Fruit fly (Drosophila melanogaster) whole organism, embryonic: ENCODE data around the gene Stat92E.

Experiments used
- Atf-2 ChIP-seq: fragments of 200-800 bp; sonication (Bioruptor generic); optimal IDR thresholded peaks from 2 replicates; lab custom pipeline; 2016; ENCODE audit warnings: missing biosample characterization, missing genetic modification characterization
- Awh ChIP-seq: fragments of 200-800 bp; sonication (Bioruptor generic); IDR thresholded peaks from 2 replicates; pipeline ENCODE4, ENCODE4 v1.3.6; 2022; ENCODE audit warnings: missing biosample characterization, missing genetic modification characterization
- CG10462 ChIP-seq: fragments of 200-800 bp; sonication (Bioruptor generic); optimal IDR thresholded peaks from 2 replicates; lab custom pipeline; 2016; ENCODE audit warnings: missing biosample characterization, missing genetic modification characterization
- CG11560 ChIP-seq: fragments of 200-800 bp; sonication (Bioruptor generic); IDR thresholded peaks from 3 replicates; pipeline ENCODE4 v1.3.6; 2022; ENCODE audit warnings: missing biosample characterization, missing genetic modification characterization
- CG12391 ChIP-seq: fragments of 200-800 bp; sonication (Bioruptor generic); optimal IDR thresholded peaks from 3 replicates; lab custom pipeline; 2018; ENCODE audit warnings: missing biosample characterization, mild to moderate bottlenecking, missing genetic modification characterization, moderate library complexity
- CG12769 ChIP-seq: fragments of 200-800 bp; sonication (Bioruptor generic); optimal IDR thresholded peaks from 2 replicates; lab custom pipeline; 2019; ENCODE audit warnings: missing biosample characterization, mild to moderate bottlenecking, missing genetic modification characterization, moderate library complexity
- CG15479 ChIP-seq: fragments of 200-800 bp; sonication (Bioruptor generic); optimal IDR thresholded peaks from 3 replicates; lab custom pipeline; 2019; ENCODE audit warnings: missing biosample characterization, mild to moderate bottlenecking, missing genetic modification characterization, moderate library complexity
- CG1832 ChIP-seq: fragments of 200-800 bp; sonication (Bioruptor generic); optimal IDR thresholded peaks from 2 replicates; lab custom pipeline; 2017; ENCODE audit warnings: missing biosample characterization, mild to moderate bottlenecking, missing genetic modification characterization, inconsistent platforms
- CG30020 ChIP-seq: fragments of 200-800 bp; optimal IDR thresholded peaks from 2 replicates; lab custom pipeline; 2019; ENCODE audit warnings: missing biosample characterization, mild to moderate bottlenecking, missing genetic modification characterization, moderate library complexity
- CG34376 ChIP-seq: fragments of 200-800 bp; sonication (Bioruptor generic); optimal IDR thresholded peaks from 2 replicates; lab custom pipeline; 2018; ENCODE audit warnings: missing biosample characterization, mild to moderate bottlenecking, missing genetic modification characterization
- CG4424 ChIP-seq: fragments of 200-800 bp; sonication (Bioruptor generic); optimal IDR thresholded peaks from 3 replicates; lab custom pipeline; 2016; ENCODE audit warnings: missing biosample characterization, missing genetic modification characterization
- CG4617 ChIP-seq: fragments of 200-800 bp; sonication (Bioruptor generic); optimal IDR thresholded peaks from 3 replicates; lab custom pipeline; 2016; ENCODE audit warnings: missing biosample characterization, missing genetic modification characterization, borderline replicate concordance
- CG8290 ChIP-seq, 3 experiments: fragments of 200-800 bp; sonication (Bioruptor generic); optimal IDR thresholded peaks; 2 replicates each; lab custom pipeline; 2016 to 2019; ENCODE audit warnings: missing biosample characterization in 3 of 3, missing genetic modification characterization in 3 of 3, mild to moderate bottlenecking in 2 of 3, moderate library complexity in 1 of 3
- CG8388 ChIP-seq: fragments of 200-800 bp; sonication (Bioruptor generic); optimal IDR thresholded peaks from 2 replicates; lab custom pipeline; 2019; ENCODE audit warnings: missing biosample characterization, mild to moderate bottlenecking, missing genetic modification characterization, moderate library complexity
- Dad ChIP-seq: fragments of 200-800 bp; sonication (Bioruptor generic); optimal IDR thresholded peaks from 3 replicates; lab custom pipeline; 2016; ENCODE audit warnings: missing biosample characterization, missing genetic modification characterization
- Dip3 ChIP-seq: fragments of 200-800 bp; sonication (Bioruptor generic); optimal IDR thresholded peaks from 3 replicates; lab custom pipeline; 2016; ENCODE audit warnings: missing biosample characterization, missing genetic modification characterization
- Dll ChIP-seq: fragments of 200-800 bp; sonication (Bioruptor generic); IDR thresholded peaks from 4 replicates; pipeline ENCODE4 v1.3.6; 2022; ENCODE audit warnings: missing biosample characterization, missing genetic modification characterization; ENCODE audit not compliant: partially characterized antibody
- Dp ChIP-seq: fragments of 200-800 bp; sonication (Bioruptor generic); optimal IDR thresholded peaks from 2 replicates; lab custom pipeline; 2018; ENCODE audit warnings: missing biosample characterization, mild to moderate bottlenecking, missing genetic modification characterization, moderate library complexity
- H15 ChIP-seq: fragments of 200-800 bp; sonication (Bioruptor generic); IDR thresholded peaks from 3 replicates; pipeline ENCODE4 v1.3.6; 2022; ENCODE audit warnings: missing biosample characterization, missing genetic modification characterization
- Mad ChIP-seq: fragments of 200-800 bp; sonication (Bioruptor generic); optimal IDR thresholded peaks from 2 replicates; lab custom pipeline; 2016; ENCODE audit warnings: missing biosample characterization, missing genetic modification characterization
- Med ChIP-seq: fragments of 200-800 bp; sonication (Bioruptor generic); peaks from one replicate; lab custom pipeline; 2016; ENCODE audit warnings: missing biosample characterization, missing genetic modification characterization, mild to moderate bottlenecking, inconsistent platforms, moderate library complexity
- Nf-YB ChIP-seq: fragments of 200-800 bp; sonication (Bioruptor generic); optimal IDR thresholded peaks from 3 replicates; lab custom pipeline; 2019; ENCODE audit warnings: missing biosample characterization, mild to moderate bottlenecking, missing genetic modification characterization, moderate library complexity
- Pdp1 ChIP-seq, 2 experiments: fragments of 200-800 bp; sonication (Bioruptor generic); optimal IDR thresholded peaks; 3 replicates each; lab custom pipeline; 2016; ENCODE audit warnings: missing biosample characterization in 2 of 2, missing genetic modification characterization in 2 of 2, mild to moderate bottlenecking in 1 of 2, moderate library complexity in 1 of 2
- Side ChIP-seq: fragments of 200-800 bp; sonication (Bioruptor generic); optimal IDR thresholded peaks from 2 replicates; lab custom pipeline; 2016; ENCODE audit warnings: missing biosample characterization, missing genetic modification characterization
- Taf1 ChIP-seq: fragments of 200-800 bp; sonication (Bioruptor generic); IDR thresholded peaks from 2 replicates; pipeline ENCODE4 v1.3.6; 2022; ENCODE audit warnings: missing biosample characterization, missing genetic modification characterization
- abd-A ChIP-seq: fragments of 200-800 bp; sonication (Bioruptor generic); optimal IDR thresholded peaks from 3 replicates; lab custom pipeline; 2019; ENCODE audit warnings: missing biosample characterization, mild to moderate bottlenecking, missing genetic modification characterization, moderate library complexity
- aop ChIP-seq: fragments of 200-800 bp; sonication (Bioruptor generic); IDR thresholded peaks from 2 replicates; pipeline ENCODE4 v1.3.6; 2022; ENCODE audit warnings: missing biosample characterization, missing genetic modification characterization
- ara ChIP-seq: fragments of 200-800 bp; sonication (Bioruptor generic); IDR thresholded peaks from 2 replicates; pipeline ENCODE4 v1.3.6; 2022; ENCODE audit warnings: missing biosample characterization, missing genetic modification characterization
- ase ChIP-seq: fragments of 200-800 bp; sonication (Bioruptor generic); IDR thresholded peaks from 3 replicates; pipeline ENCODE4 v1.3.6; 2022; ENCODE audit warnings: missing biosample characterization, missing genetic modification characterization
- bab2 ChIP-seq: fragments of 200-800 bp; sonication (Bioruptor generic); optimal IDR thresholded peaks from 2 replicates; lab custom pipeline; 2016; ENCODE audit warnings: missing biosample characterization, missing genetic modification characterization
- cas ChIP-seq: fragments of 200-800 bp; sonication (Bioruptor generic); IDR thresholded peaks from 2 replicates; pipeline ENCODE4 v1.3.6; 2022; ENCODE audit warnings: missing biosample characterization, missing genetic modification characterization
- cwo ChIP-seq: fragments of 200-800 bp; sonication (Bioruptor generic); optimal IDR thresholded peaks from 3 replicates; lab custom pipeline; 2017; ENCODE audit warnings: missing biosample characterization, missing genetic modification characterization, mild to moderate bottlenecking, moderate library complexity, missing genetic modification reagents
- dysf ChIP-seq: fragments of 200-800 bp; sonication (Bioruptor generic); IDR thresholded peaks from 3 replicates; pipeline ENCODE4 v1.3.6; 2022; ENCODE audit warnings: missing biosample characterization, missing genetic modification characterization
- hth ChIP-seq: fragments of >200 bp; optimal IDR thresholded peaks from 2 replicates; lab custom pipeline; 2017; ENCODE audit warnings: inconsistent platforms
- lov ChIP-seq, 2 experiments: fragments of 200-800 bp in 1 of 2; fragments of >200 bp in 1 of 2; sonication (Bioruptor generic) in 1 of 2; IDR thresholded peaks in 1 of 2; optimal IDR thresholded peaks in 1 of 2; 2 replicates in 1 of 2; 3 replicates in 1 of 2; pipeline versions ENCODE4 v1.3.6 to Lab custom; 2017 to 2022; ENCODE audit warnings: missing biosample characterization in 1 of 2, missing genetic modification characterization in 1 of 2
- oc ChIP-seq: fragments of 200-800 bp; sonication (Bioruptor generic); optimal IDR thresholded peaks from 2 replicates; lab custom pipeline; 2018; ENCODE audit warnings: missing biosample characterization, mild to moderate bottlenecking, missing genetic modification characterization, moderate library complexity
- odd ChIP-seq: fragments of 200-800 bp; sonication (Bioruptor generic); optimal IDR thresholded peaks from 2 replicates; lab custom pipeline; 2017; ENCODE audit warnings: missing biosample characterization, mild to moderate bottlenecking, missing genetic modification characterization
- pzg ChIP-seq: fragments of 200-800 bp; sonication (Bioruptor generic); optimal IDR thresholded peaks from 3 replicates; lab custom pipeline; 2018; ENCODE audit warnings: missing biosample characterization, mild to moderate bottlenecking, missing genetic modification characterization, moderate library complexity
- ro ChIP-seq: fragments of 200-800 bp; sonication (Bioruptor generic); IDR thresholded peaks from 2 replicates; pipeline ENCODE4 v1.3.6; 2022; ENCODE audit warnings: missing biosample characterization, missing genetic modification characterization
- row ChIP-seq: fragments of 200-800 bp; sonication (Bioruptor generic); IDR thresholded peaks from 3 replicates; pipeline ENCODE4 v1.3.6; 2022; ENCODE audit warnings: missing biosample characterization, missing genetic modification characterization
- sd ChIP-seq: fragments of 200-800 bp; sonication (Bioruptor generic); optimal IDR thresholded peaks from 3 replicates; lab custom pipeline; 2018; ENCODE audit warnings: missing biosample characterization, mild to moderate bottlenecking, missing genetic modification characterization, moderate library complexity
- slbo ChIP-seq: fragments of 200-800 bp; sonication (Bioruptor generic); IDR thresholded peaks from 2 replicates; pipeline ENCODE4 v1.3.6; 2022; ENCODE audit warnings: missing biosample characterization, missing genetic modification characterization
- tll ChIP-seq, 2 experiments: fragments of 200-800 bp in 1 of 2; fragments of >200 bp in 1 of 2; sonication (Bioruptor generic) in 1 of 2; optimal IDR thresholded peaks; 2 replicates each; lab custom pipeline; 2017 to 2019; ENCODE audit warnings: missing biosample characterization in 2 of 2, missing genetic modification characterization in 2 of 2, mild to moderate bottlenecking in 1 of 2, moderate library complexity in 1 of 2
- unc-4 ChIP-seq: fragments of 200-800 bp; sonication (Bioruptor generic); IDR thresholded peaks from 2 replicates; pipeline ENCODE4 v1.3.6; 2022; ENCODE audit warnings: missing biosample characterization, missing genetic modification characterization; ENCODE audit not compliant: partially characterized antibody
- vvl ChIP-seq: fragments of 200-800 bp; sonication (Bioruptor generic); IDR thresholded peaks from 2 replicates; pipeline ENCODE4 v1.3.6; 2022; ENCODE audit warnings: missing biosample characterization, missing genetic modification characterization

The Stat92E gene

DNA sequence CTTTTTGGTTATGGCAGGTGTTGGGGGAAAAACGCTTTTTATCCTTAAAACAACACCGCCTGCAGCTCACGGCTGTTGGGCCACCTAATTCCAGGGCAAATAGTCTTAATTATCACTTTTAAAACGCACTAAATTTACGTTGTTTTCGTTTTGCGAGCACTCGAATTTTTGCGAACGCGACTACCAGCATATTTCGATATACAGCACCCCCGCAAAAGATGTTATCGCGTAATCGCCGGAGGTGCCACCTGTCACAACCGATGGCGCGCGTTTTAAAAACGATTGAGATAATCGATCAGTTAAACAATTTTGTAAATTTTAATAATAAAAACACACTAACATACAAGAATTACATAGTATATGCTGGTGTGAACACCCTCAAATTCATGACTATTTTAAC, at the start of gene Stat92E (continued):
- TF ChIP-seq Atf-2 (GFP tag; lab: Kevin White, UChicago): no peak
- peak; percentile 15; the same call in 1 of the 2 replicates for TF ChIP-seq unc-4 (GFP tag; lab: Robert Waterston, UW)
- TF ChIP-seq CG34376 (GFP tag; lab: Kevin White, UChicago): peak; percentile 7
- 0 out of 2 replicates have a peak, but pooled peaks have one; percentile 5 for TF ChIP-seq vvl (GFP tag; lab: Robert Waterston, UW)
- TF ChIP-seq CG4617 (GFP tag; lab: Kevin White, UChicago): peak; percentile 42
- TF ChIP-seq Pdp1 (GFP tag; optimal IDR thresholded peaks at IDR 0.05; lab: Kevin White, UChicago): peak in 1 of 2 experiments; percentile 32
- peak; percentile 95 for TF ChIP-seq Dp (GFP tag; lab: Kevin White, UChicago)
- no peak for TF ChIP-seq Awh
- peak; percentile 64 for TF ChIP-seq pzg (GFP tag; lab: Kevin White, UChicago)

DNA sequence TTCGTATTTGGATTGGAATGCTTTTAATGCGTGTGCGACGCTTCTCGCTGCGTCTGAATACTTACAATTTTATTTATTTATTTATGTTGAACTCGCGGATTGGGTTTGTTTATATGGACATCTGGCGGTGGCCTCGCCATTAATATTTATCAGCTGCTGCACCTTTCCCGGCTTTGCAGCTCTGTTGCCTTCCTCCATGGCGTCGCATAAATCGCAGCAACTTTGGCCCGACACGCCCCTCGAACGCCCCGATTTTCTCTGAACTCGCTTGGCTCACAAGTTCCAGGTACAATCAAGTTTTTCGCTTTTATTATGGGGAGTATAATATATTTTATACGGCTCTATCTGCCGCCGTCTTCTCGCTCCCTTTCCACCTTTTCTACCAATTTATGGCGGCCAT, 48.0 kb upstream of the Stat92E start:
- TF ChIP-seq Med: peak; percentile 51
- TF ChIP-seq ase: no peak
- no peak for TF ChIP-seq Dll (GFP tag; lab: Robert Waterston, UW)
- no peak for TF ChIP-seq cas (GFP tag; lab: Robert Waterston, UW)
- TF ChIP-seq Dip3 (GFP tag; lab: Kevin White, UChicago): no peak
- TF ChIP-seq aop (GFP tag; lab: Robert Waterston, UW): no peak
- TF ChIP-seq abd-A: peak; percentile 32
- no peak for TF ChIP-seq Mad (GFP tag; lab: Kevin White, UChicago)
- TF ChIP-seq CG12769: no peak

DNA sequence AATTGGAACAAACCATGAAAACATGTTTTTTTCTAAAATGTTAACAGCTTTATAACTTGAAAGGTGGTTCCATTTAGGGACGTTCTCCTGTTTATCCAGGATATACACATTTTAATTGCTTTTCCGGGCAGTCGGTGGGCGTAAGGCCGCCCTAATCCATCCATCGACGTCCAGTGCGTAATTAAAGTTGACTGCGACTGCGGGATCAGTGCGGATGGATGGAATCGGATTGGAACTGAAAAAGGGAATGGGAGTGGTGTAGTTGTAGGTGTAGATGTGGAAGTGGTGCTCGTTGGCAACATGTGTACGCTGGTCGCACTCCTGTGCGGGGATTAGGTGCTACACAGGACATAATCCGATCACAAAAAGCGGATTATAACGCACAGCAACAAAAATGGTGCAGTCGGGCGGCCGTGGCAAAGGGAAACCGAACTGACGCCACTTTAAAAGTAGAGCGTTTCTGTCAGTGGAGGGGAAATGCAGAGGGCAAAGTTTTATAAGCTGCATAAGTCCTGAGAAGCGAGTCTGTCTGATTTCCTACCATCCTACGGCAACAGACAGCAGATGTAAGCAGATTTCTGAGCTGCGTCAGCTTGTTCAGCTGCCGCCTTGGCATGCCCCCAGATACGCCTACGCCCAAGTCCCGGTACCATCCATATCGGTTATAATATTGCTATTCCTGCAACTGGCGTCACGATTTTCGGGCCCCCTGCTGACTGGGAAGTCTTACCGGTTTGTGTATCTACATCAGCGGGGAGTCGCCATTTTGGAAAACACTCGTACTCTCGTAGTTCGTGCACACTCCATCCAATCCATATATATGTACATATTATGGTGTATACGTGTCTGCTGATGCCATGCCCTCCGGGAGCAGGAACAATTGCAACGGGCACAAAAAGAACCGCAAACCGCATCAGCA, 45.6 kb upstream of the Stat92E start:
- no peak for TF ChIP-seq slbo (GFP tag; lab: Robert Waterston, UW)
- TF ChIP-seq CG8388 (GFP tag; lab: Kevin White, UChicago): no peak
- no peak for TF ChIP-seq ara
- no peak for TF ChIP-seq cwo
- TF ChIP-seq tll (GFP tag; optimal IDR thresholded peaks at IDR 0.05; lab: Kevin White, UChicago): peak in 1 of 2 experiments; percentile 52
- TF ChIP-seq Side (GFP tag; lab: Kevin White, UChicago): no peak
- TF ChIP-seq odd (GFP tag; lab: Kevin White, UChicago): no peak
- no peak for TF ChIP-seq row (GFP tag; lab: Robert Waterston, UW)
- no peak for TF ChIP-seq Taf1 (GFP tag; lab: Robert Waterston, UW)
- no peak for TF ChIP-seq CG8290 (GFP tag; optimal IDR thresholded peaks at IDR 0.05; lab: Kevin White, UChicago)
- no peak for TF ChIP-seq CG8290 (tag; optimal IDR thresholded peaks at IDR 0.05; lab: Kevin White, UChicago)
- TF ChIP-seq CG11560 (tag; lab: Robert Waterston, UW): no peak
- TF ChIP-seq oc (tag; lab: Kevin White, UChicago): peak; percentile 89
- no peak for TF ChIP-seq sd (tag; lab: Kevin White, UChicago)
- TF ChIP-seq bab2: no peak
- TF ChIP-seq CG12391 (tag; lab: Kevin White, UChicago): no peak
- no peak for TF ChIP-seq Dad (GFP tag; lab: Kevin White, UChicago)
- no peak for TF ChIP-seq hth (lab: Kevin White, UChicago)
- TF ChIP-seq H15 (GFP tag; lab: Robert Waterston, UW): no peak
- no peak for TF ChIP-seq lov (optimal IDR thresholded peaks at IDR 0.05; lab: Kevin White, UChicago)
- 0 out of 3 replicates have a peak, but pooled peaks have one; percentile 30 for TF ChIP-seq lov (GFP tag; IDR thresholded peaks at IDR 0.05; lab: Robert Waterston, UW)
- TF ChIP-seq dysf: 0 out of 3 replicates have a peak, but pooled peaks have one; percentile 13
- TF ChIP-seq Nf-YB: no peak
- TF ChIP-seq CG1832: no peak
- TF ChIP-seq ro: no peak
- no peak for TF ChIP-seq CG30020 (tag; lab: Kevin White, UChicago)
- no peak for TF ChIP-seq CG10462 (GFP tag; lab: Kevin White, UChicago)
- TF ChIP-seq CG15479 (GFP tag; lab: Kevin White, UChicago): peak; percentile 18
- TF ChIP-seq CG4424 (GFP tag; lab: Kevin White, UChicago): no peak
